Worm (Caenorhabditis elegans) whole organism, mixed stage, embryonic: ENCODE results near the gene dtmk-1.

ENCODE experiments used
- lin-13 ChIP-seq: fragments of 150-350 bp; optimal IDR thresholded peaks from 2 replicates; lab custom pipeline; 2014; ENCODE audit warnings: missing biosample characterization, missing genetic modification characterization
- nhr-28 ChIP-seq: fragments of 150-350 bp; optimal IDR thresholded peaks from 2 replicates; lab custom pipeline; 2014; ENCODE audit warnings: missing biosample characterization, missing genetic modification characterization
- nhr-76 ChIP-seq: sonication (generic microtip); optimal IDR thresholded peaks from 2 replicates; lab custom pipeline; 2017; ENCODE audit warnings: missing biosample characterization, missing genetic modification characterization
- unc-62 ChIP-seq: fragments of 150-350 bp; optimal IDR thresholded peaks from 2 replicates; lab custom pipeline; 2014; ENCODE audit warnings: missing biosample characterization, missing genetic modification reagents, missing genetic modification characterization

- TF ChIP-seq lin-13 (tag; lab: Kevin White, UChicago) (no peak), unc-62 (GFP tag; lab: Kevin White, UChicago) (no peak), nhr-28 (tag; lab: Kevin White, UChicago) (no peak), nhr-76 (tag; lab: Kevin White, UChicago) (no peak)
These were observed 32.3 kb downstream of the dtmk-1 start for ce11 chrII:9934570-9934969.
